Worm (Caenorhabditis elegans) whole organism, midembryonic: ENCODE measurements around the gene C25E10.8.

Experiments used
- cog-1 ChIP-seq: sonication (generic microtip); optimal IDR thresholded peaks from 2 replicates; lab custom pipeline; 2016; ENCODE audit warnings: missing genetic modification characterization, missing compliant biosample characterization
- ztf-23 ChIP-seq: fragments of 200-800 bp; sonication (Bioruptor generic); IDR thresholded peaks from 2 replicates; pipeline ENCODE4 v1.3.6; 2022; ENCODE audit warnings: missing genetic modification reagents, missing genetic modification characterization, missing compliant biosample characterization

DNA sequence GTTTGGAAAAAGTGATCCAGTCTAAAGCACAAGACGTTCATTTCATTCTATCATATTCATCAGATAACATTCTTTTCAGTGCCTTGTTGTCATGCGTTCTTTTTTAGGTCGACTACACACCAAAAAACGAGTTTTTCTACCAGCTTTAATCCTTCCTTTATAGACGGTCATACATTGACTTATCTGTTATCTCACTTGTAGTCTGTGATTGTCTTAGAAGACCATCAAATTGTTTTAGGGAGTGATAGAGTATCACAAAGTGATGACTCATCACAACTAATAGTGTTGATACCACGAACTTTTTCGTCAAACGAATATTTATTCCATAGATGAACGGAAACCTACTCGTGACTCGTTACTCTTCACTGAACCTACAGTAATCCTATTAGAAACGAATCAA, 32.0 kb upstream of the C25E10.8 start:
- TF ChIP-seq ztf-23 (GFP tag; lab: Robert Waterston, UW) (no peak), cog-1 (tag; lab: Kevin White, UChicago) (no peak)
